Worm (Caenorhabditis elegans) whole organism, L2 larva: ENCODE measurements around the gene B0228.9.

Source experiments
- ama-1 ChIP-seq: fragments of 150-350 bp; optimal IDR thresholded peaks from 2 replicates; lab custom pipeline; 2018; ENCODE audit warnings: inconsistent platforms
- blmp-1 ChIP-seq: sonication (generic microtip); optimal IDR thresholded peaks from 2 replicates; lab custom pipeline; 2017; ENCODE audit warnings: missing genetic modification characterization, mild to moderate bottlenecking, missing compliant biosample characterization, antibody characterized with exemption, moderate library complexity; ENCODE audit not compliant: insufficient read depth
- lin-11 ChIP-seq: fragments of 150-350 bp; sonication (generic microtip); optimal IDR thresholded peaks from 2 replicates; lab custom pipeline; 2014; ENCODE audit warnings: missing biosample characterization, missing genetic modification characterization, inconsistent platforms, mixed read lengths
- lin-13 ChIP-seq: fragments of 150-350 bp; optimal IDR thresholded peaks from 2 replicates; lab custom pipeline; 2014; ENCODE audit warnings: missing biosample characterization, missing genetic modification reagents, missing genetic modification characterization
- lsy-2 ChIP-seq, 2 experiments: fragments of 150-350 bp in 1 of 2; sonication (generic microtip) in 1 of 2; optimal IDR thresholded peaks; 2 replicates each; lab custom pipeline; 2014 to 2017; ENCODE audit warnings: missing biosample characterization in 2 of 2, missing genetic modification characterization in 2 of 2
- mdl-1 ChIP-seq, 2 experiments: fragments of 150-350 bp in 1 of 2; sonication (generic microtip) in 1 of 2; optimal IDR thresholded peaks; 2 replicates each; lab custom pipeline; 2017; ENCODE audit warnings: missing biosample characterization in 2 of 2, missing genetic modification characterization in 2 of 2
- nhr-11 ChIP-seq: fragments of 150-350 bp; optimal IDR thresholded peaks from 2 replicates; lab custom pipeline; 2014; ENCODE audit warnings: missing biosample characterization, missing genetic modification characterization
- nhr-237 ChIP-seq: fragments of 150-350 bp; optimal IDR thresholded peaks from 2 replicates; lab custom pipeline; 2014; ENCODE audit warnings: missing biosample characterization, missing genetic modification characterization
- nhr-6 ChIP-seq: fragments of 150-350 bp; optimal IDR thresholded peaks from 2 replicates; lab custom pipeline; 2014; ENCODE audit warnings: missing biosample characterization, missing genetic modification characterization
- nhr-77 ChIP-seq: fragments of 150-350 bp; optimal IDR thresholded peaks from 2 replicates; lab custom pipeline; 2014; ENCODE audit warnings: missing biosample characterization, missing genetic modification characterization
- unc-62 ChIP-seq: fragments of 150-350 bp; optimal IDR thresholded peaks from 2 replicates; lab custom pipeline; 2014; ENCODE audit warnings: missing biosample characterization, missing genetic modification reagents, missing genetic modification characterization
- zag-1 ChIP-seq: fragments of 150-350 bp; optimal IDR thresholded peaks from 2 replicates; lab custom pipeline; 2014; ENCODE audit warnings: missing biosample characterization, missing genetic modification characterization
- ztf-11 ChIP-seq: sonication (generic microtip); optimal IDR thresholded peaks from 2 replicates; lab custom pipeline; 2017; ENCODE audit warnings: missing biosample characterization, missing genetic modification characterization

DNA sequence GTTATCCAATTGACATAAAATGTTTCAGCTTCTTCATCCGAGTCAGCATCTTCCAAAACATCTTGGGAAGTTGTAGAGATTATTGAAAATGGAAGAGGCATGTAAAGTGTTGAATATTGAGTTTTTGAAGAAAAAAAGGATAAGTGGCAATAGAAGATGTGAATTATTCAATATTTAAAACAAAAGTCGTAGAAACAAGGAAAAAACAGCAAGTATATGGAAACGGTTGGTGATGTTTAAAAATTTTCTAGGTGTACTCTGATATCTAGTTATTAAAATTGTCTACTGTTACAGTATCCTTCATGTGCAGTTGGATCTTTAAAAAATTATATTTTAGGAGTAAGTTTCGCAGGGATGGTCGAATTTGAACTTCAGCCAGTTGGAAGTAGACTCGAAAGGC is 8.4 kb upstream of the B0228.9 start, which contains the start of gene C06A8.8:
- TF ChIP-seq nhr-6 (tag; lab: Kevin White, UChicago) (no peak), ama-1 (lab: Kevin White, UChicago) (no peak), nhr-11 (tag; lab: Kevin White, UChicago) (no peak), lin-11 (tag; lab: Kevin White, UChicago) (no peak), lsy-2 (tag; optimal IDR thresholded peaks at IDR 0.05; lab: Kevin White, UChicago) (no peak), nhr-77 (tag; lab: Kevin White, UChicago) (no peak), zag-1 (tag; lab: Kevin White, UChicago) (no peak), lin-13 (no peak), mdl-1 (tag; optimal IDR thresholded peaks at IDR 0.05; lab: Kevin White, UChicago) (no peak), unc-62 (GFP tag; lab: Kevin White, UChicago) (no peak), ztf-11 (tag; lab: Kevin White, UChicago) (no peak), nhr-237 (tag; lab: Kevin White, UChicago) (no peak), blmp-1 (tag; lab: Kevin White, UChicago) (no peak)
